Worm (Caenorhabditis elegans) whole organism, L4/young adult: ENCODE data around the gene Y39G8B.5.
A peak's percentile ranks its signal among the peaks of the same experiment; 100 is the strongest.
"Not testable (repeated sequence)": the region's sequence is repeated elsewhere in the genome, so short reads cannot be mapped to it uniquely, and the experiment has no call there.

Experiments
- W03F9.2 ChIP-seq: fragments of 150-350 bp; optimal IDR thresholded peaks from 2 replicates; lab custom pipeline; 2014; ENCODE audit warnings: missing biosample characterization, missing genetic modification characterization
- dao-5 ChIP-seq: sonication (generic microtip); optimal IDR thresholded peaks from 2 replicates; lab custom pipeline; 2016; ENCODE audit warnings: missing genotype, missing genetic modification characterization, moderate library complexity, missing compliant biosample characterization
- him-1 ChIP-seq: sonication (generic microtip); optimal IDR thresholded peaks from 2 replicates; lab custom pipeline; 2016; ENCODE audit warnings: missing genotype, missing genetic modification reagents, missing genetic modification characterization, missing compliant biosample characterization

Gene Y39G8B.5

DNA sequence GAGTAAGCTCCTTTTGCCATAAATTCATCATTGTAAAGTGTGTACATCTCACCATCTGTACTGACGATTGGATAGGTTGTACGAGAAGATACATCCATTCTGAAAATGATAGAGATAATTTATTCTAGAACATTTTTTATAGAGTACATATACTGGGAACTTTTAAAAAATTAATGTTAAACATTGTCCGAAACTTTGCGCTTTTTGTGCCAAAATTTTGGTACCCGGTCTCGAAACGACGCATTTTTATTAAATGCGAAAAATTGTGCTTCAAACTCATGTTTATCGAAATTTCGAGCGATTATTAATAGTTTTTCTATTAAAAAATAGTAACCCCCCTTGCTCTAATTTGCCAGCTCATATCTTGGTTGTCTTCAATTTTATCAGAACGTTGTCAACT lies at the start of gene Y39G8B.5:
TSS of gene Y39G8B.5 (minus strand) at position 101 of the 400 bp plus-strand sequence.
- TF ChIP-seq him-1 (tag; lab: Kevin White, UChicago) (no peak), dao-5 (tag; lab: Kevin White, UChicago) (no peak), W03F9.2 (tag; lab: Kevin White, UChicago) (no peak)

DNA sequence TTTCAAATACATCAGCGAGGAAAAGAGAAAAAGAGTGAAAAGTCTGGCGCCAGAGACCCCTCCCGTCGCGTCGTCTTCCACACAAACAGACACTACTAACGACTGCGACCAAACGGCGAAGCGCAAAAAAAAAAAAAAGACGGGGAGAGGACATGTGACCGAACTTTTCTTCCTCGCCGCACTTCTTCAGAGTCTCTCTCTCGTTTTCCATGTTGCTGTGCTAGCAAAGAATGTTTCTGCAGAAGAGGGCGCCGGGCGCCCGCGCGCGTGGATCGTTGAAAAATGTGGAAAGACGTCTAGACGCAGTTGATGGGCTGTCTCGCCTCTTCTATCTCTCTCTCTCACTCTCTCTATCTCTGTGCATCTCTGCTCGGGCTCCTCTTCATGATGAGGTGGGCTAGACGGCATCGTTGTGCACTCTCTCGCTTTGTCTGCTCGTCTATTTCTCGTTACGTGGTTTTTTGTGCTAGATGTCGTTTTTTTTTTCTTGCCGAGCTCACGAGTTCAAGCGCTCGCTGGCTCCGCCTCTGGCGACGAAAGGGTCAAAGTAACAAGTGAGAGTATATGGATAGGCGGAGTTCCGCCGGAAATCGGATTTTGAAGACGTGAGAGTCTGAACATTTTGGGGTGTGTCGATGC lies 48.7 kb upstream of the Y39G8B.5 start:
- TF ChIP-seq W03F9.2 (tag; lab: Kevin White, UChicago), result peak; percentile 39
- TF ChIP-seq him-1 (tag; lab: Kevin White, UChicago), result peak; percentile 91
- TF ChIP-seq dao-5 (tag; lab: Kevin White, UChicago), result peak; percentile 19

DNA sequence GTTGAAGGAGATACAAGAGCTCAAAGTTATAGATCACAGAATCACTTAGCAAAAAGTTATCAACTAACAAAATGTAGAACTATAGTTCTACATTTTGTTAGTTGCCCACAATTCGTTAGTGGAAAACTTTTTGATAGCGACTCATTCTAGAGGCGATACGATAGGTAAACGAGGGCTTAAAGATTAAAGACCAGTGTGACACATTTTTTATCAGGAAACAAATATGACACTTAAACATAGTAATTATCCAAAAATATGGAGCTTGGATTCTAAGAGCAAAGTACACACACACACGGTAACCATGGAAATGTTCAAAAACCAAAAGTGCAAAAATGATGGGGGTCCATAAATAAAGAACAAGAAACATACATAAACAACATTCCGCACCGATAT lies 48.2 kb upstream of the Y39G8B.5 start:
- no peak for TF ChIP-seq him-1 (tag; lab: Kevin White, UChicago)
- TF ChIP-seq W03F9.2 (tag; lab: Kevin White, UChicago), result no peak
- TF ChIP-seq dao-5 (tag; lab: Kevin White, UChicago), result no peak

DNA sequence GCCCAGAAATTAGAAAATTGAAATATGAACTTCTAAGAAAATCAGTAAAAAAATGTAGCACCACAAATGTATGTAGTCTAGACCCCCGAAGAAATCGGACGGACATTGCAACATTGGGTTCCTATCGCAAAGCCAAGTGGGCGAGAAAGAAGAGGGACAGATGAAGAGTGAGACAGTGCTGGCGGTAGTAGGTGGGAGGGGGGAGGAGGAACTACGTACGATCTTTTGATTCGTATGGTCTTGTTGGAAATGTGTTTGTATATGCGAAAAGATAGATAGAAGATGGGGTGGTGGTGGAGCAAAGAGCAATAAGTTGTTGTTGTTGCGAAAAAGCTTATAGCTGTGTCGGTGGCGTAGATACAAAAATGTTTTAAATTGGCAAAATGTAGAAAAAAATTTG lies 46.7 kb upstream of the Y39G8B.5 start:
- no peak for TF ChIP-seq dao-5 (tag; lab: Kevin White, UChicago)
- TF ChIP-seq him-1 (tag; lab: Kevin White, UChicago), result no peak

ce11 chrII:14037484-14038303 lies 46.1 kb upstream of the Y39G8B.5 start:
- TF ChIP-seq him-1 (tag; lab: Kevin White, UChicago), result no peak
- no peak for TF ChIP-seq W03F9.2 (tag; lab: Kevin White, UChicago)
- TF ChIP-seq dao-5 (tag; lab: Kevin White, UChicago), result no peak

ce11 chrII:14036724-14037483 lies 45.3 kb upstream of the Y39G8B.5 start:
- TF ChIP-seq dao-5 (tag; lab: Kevin White, UChicago), result no peak
- peak; percentile 55 for TF ChIP-seq him-1 (tag; lab: Kevin White, UChicago)
- no peak for TF ChIP-seq W03F9.2 (tag; lab: Kevin White, UChicago)

ce11 chrII:14034559-14034958 lies 42.9 kb upstream of the Y39G8B.5 start:
- TF ChIP-seq W03F9.2 (tag; lab: Kevin White, UChicago) (no peak), dao-5 (tag; lab: Kevin White, UChicago) (no peak), him-1 (tag; lab: Kevin White, UChicago) (no peak)

- no peak for TF ChIP-seq dao-5 (tag; lab: Kevin White, UChicago)
- TF ChIP-seq him-1 (tag; lab: Kevin White, UChicago), result peak; percentile 75
Measured at ce11 chrII:14032705-14033104, 41.1 kb upstream of the Y39G8B.5 start.

DNA sequence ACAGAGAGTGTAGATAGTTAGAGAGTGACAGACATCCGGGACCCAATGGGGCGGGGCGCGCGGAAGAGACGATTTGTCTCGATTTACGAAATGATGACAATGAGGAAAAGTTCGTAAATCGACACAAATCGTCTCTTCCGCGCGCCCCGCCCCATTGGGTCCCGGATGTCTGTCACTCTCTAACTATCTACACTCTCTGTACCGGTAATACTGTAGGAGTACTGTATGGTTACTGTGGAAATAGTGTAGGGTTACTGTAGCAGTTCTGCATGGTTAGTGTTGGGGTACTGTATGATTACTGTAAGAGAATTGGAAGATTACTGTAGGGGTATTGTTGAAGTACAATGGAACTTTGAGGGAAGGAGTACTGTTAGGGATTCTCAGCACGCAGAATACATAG lies 29.6 kb upstream of the Y39G8B.5 start, which contains the start of gene F01D5.10:
TSS of gene F01D5.10 (minus strand) at position 101 of the 400 bp plus-strand sequence.
- TF ChIP-seq W03F9.2, dao-5, him-1 (tag; lab: Kevin White, UChicago): not testable (repeated sequence)

DNA sequence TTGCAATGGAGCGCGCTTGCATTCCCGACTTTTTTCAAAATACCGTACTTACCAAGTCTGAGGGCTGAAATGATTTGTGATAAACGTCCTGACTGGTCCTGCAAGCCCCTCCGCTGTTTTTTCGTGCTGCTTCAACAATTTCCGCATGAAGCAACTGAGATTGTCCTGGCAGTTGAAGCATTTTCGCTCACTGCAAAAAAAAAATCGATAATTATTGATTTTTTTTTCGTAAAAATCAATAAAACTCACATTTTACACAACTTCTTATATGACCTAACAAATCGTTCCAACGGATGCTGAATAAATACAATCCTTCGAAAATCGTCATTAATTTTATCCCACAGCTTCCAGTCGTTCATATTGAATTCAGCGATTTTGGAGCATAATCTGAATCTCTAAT lies 27.2 kb upstream of the Y39G8B.5 start:
- no peak for TF ChIP-seq dao-5 (tag; lab: Kevin White, UChicago)
- no peak for TF ChIP-seq W03F9.2 (tag; lab: Kevin White, UChicago)
- no peak for TF ChIP-seq him-1 (tag; lab: Kevin White, UChicago)

DNA sequence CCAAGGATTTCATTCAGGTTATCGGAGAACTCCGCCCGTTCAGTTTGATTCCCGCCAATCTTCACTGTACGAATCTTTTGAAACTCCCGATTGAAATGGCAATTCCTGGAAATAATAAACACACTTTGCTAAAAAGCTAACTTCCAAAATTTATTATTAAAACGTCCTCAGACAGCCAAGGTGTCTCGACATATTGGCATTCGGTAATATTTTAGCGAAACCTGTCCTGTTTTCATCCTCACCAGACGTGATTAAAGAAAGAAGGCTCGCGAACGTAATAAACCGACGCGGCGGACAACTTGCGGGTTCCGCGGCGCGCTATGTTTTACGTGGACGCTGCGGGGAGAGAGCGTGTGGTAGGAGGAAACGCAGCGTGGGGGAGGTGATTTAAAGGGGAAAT lies 26.6 kb upstream of the Y39G8B.5 start:
- TF ChIP-seq him-1 (tag; lab: Kevin White, UChicago) (no peak), W03F9.2 (tag; lab: Kevin White, UChicago) (peak; percentile 61), dao-5 (tag; lab: Kevin White, UChicago) (peak; percentile 45)

DNA sequence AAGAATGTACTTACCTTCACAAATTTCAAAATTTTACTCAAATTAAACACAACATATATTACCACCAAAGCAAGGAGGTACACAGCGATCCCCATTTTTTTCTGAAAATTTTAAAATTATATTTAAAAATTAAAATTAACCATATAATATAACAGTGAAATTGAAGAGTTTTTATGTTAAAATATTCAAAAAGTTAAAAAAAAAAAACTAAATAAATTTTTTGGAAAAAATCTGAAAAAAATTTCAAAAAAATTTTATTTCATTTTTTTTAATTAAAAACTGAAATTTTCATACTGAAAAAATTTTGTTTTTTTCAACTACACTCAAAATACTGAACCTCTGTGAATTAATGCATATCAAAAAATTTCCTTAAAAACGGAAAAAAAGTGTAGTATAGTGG lies 25.2 kb upstream of the Y39G8B.5 start, which contains the start of gene cyp-37A1:
TSS of gene cyp-37A1 (minus strand) at position 101 of the 400 bp plus-strand sequence.
- no peak for TF ChIP-seq dao-5 (tag; lab: Kevin White, UChicago)
- no peak for TF ChIP-seq W03F9.2 (tag; lab: Kevin White, UChicago)
- no peak for TF ChIP-seq him-1 (tag; lab: Kevin White, UChicago)

ce11 chrII:14014637-14015036 lies 23.0 kb upstream of the Y39G8B.5 start:
- TF ChIP-seq dao-5 (tag; lab: Kevin White, UChicago), result no peak
- no peak for TF ChIP-seq W03F9.2 (tag; lab: Kevin White, UChicago)
